Worm (Caenorhabditis elegans): ENCODE results near the gene C14A4.8.

- no peak for TF ChIP-seq fkh-10 (GFP tag; optimal IDR thresholded peaks at IDR 0.05)
- TF ChIP-seq snpc-4 (tag; optimal IDR thresholded peaks at IDR 0.05) = no peak
- TF ChIP-seq lin-15B (tag; optimal IDR thresholded peaks at IDR 0.05) = peak; percentile 39
- TF ChIP-seq nhr-23 (tag; optimal IDR thresholded peaks at IDR 0.05) = no peak
- TF ChIP-seq sea-2 (GFP tag; optimal IDR thresholded peaks at IDR 0.05) = no peak
- TF ChIP-seq pha-4 (tag; optimal IDR thresholded peaks at IDR 0.05) = no peak
- no peak for TF ChIP-seq unc-39 (tag; optimal IDR thresholded peaks at IDR 0.05)
- TF ChIP-seq R02D3.7 (tag; optimal IDR thresholded peaks at IDR 0.05) = peak; percentile 66
- no peak for TF ChIP-seq ceh-16 (tag; optimal IDR thresholded peaks at IDR 0.05)
- TF ChIP-seq elt-1 (tag; optimal IDR thresholded peaks at IDR 0.05) = no peak
Measured at ce11 chrII:10578843-10579430, 19.0 kb downstream of the C14A4.8 start, which contains the start of gene rpb-6.
